Worm (Caenorhabditis elegans) whole organism, early embryonic: ENCODE data around the gene C25E10.8.

Experiments
- B0310.2 ChIP-seq: sonication (generic microtip); optimal IDR thresholded peaks from 2 replicates; lab custom pipeline; 2016; ENCODE audit warnings: mild to moderate bottlenecking, missing genetic modification characterization, missing compliant biosample characterization
- F13C5.2 ChIP-seq: sonication (generic microtip); optimal IDR thresholded peaks from 2 replicates; lab custom pipeline; 2017; ENCODE audit warnings: mild to moderate bottlenecking, missing genetic modification characterization, inconsistent platforms, missing compliant biosample characterization
- ama-1 ChIP-seq: fragments of 150-350 bp; optimal IDR thresholded peaks from 2 replicates; lab custom pipeline; 2014
- ceh-13 ChIP-seq: fragments of 200-800 bp; sonication (Bioruptor generic); optimal IDR thresholded peaks from 2 replicates; lab custom pipeline; 2018; ENCODE audit warnings: mild to moderate bottlenecking, missing genetic modification characterization, missing compliant biosample characterization
- ceh-36 ChIP-seq: sonication (generic microtip); optimal IDR thresholded peaks from 2 replicates; lab custom pipeline; 2016; ENCODE audit warnings: missing genetic modification characterization, inconsistent platforms, missing compliant biosample characterization
- flt-1 ChIP-seq: fragments of 200-800 bp; sonication (Bioruptor generic); IDR thresholded peaks from 2 replicates; pipeline ENCODE4 v1.3.6; 2022; ENCODE audit warnings: missing genetic modification characterization, missing compliant biosample characterization
- hmbx-1 ChIP-seq: sonication (generic microtip); optimal IDR thresholded peaks from 2 replicates; lab custom pipeline; 2016; ENCODE audit warnings: mild to moderate bottlenecking, missing genetic modification characterization, missing compliant biosample characterization
- hmg-4 ChIP-seq: fragments of 200-800 bp; sonication (Bioruptor generic); optimal IDR thresholded peaks from 2 replicates; lab custom pipeline; 2018; ENCODE audit warnings: mild to moderate bottlenecking, missing genetic modification characterization, missing compliant biosample characterization
- hnd-1 ChIP-seq: sonication (generic microtip); optimal IDR thresholded peaks from 2 replicates; lab custom pipeline; 2016; ENCODE audit warnings: missing genetic modification characterization, missing compliant biosample characterization
- pes-1 ChIP-seq: fragments of 200-800 bp; sonication (Bioruptor generic); IDR thresholded peaks from 2 replicates; pipeline ENCODE4 v1.3.6; 2022; ENCODE audit warnings: missing genetic modification reagents, missing genetic modification characterization, missing compliant biosample characterization
- tbx-11 ChIP-seq: fragments of 200-800 bp; sonication (Bioruptor generic); IDR thresholded peaks from 2 replicates; pipeline ENCODE4 v1.3.6; 2022; ENCODE audit warnings: missing genetic modification characterization, missing compliant biosample characterization
- tbx-37 ChIP-seq: fragments of 200-800 bp; sonication (Bioruptor generic); conservative IDR thresholded peaks from 2 replicates; pipeline ENCODE4 v1.3.6; 2022; ENCODE audit warnings: missing genetic modification reagents, missing genetic modification characterization, missing compliant biosample characterization
- tra-4 ChIP-seq: sonication (generic microtip); optimal IDR thresholded peaks from 2 replicates; lab custom pipeline; 2017; ENCODE audit warnings: missing genetic modification characterization, missing compliant biosample characterization

DNA sequence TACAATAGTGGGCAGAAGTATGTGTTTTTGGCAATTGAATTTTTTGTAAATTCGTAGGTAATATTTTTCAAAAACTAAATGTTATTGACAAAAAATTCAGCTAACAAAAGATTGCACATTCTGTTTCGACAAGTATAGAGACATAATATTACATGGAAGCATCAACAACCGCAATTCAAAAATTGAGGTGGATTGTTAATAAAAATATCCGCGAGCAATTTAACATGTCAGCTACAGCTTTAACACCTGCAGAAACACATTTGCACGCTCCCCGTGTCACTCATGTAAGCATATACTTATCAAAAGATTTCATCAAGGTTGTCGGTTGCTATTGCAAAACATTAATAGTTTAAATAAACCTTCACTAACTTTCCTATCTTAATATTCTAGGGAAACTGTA, 18.2 kb downstream of the C25E10.8 start, which contains the start of gene srsx-34:
- no peak for TF ChIP-seq ceh-13 (GFP tag; lab: Kevin White, UChicago)
- TF ChIP-seq hnd-1, result no peak
- TF ChIP-seq hmg-4, result no peak
- TF ChIP-seq pes-1, result no peak
- TF ChIP-seq hmbx-1 (tag; lab: Kevin White, UChicago), result no peak
- no peak for TF ChIP-seq flt-1 (GFP tag; lab: Robert Waterston, UW)
- no peak for TF ChIP-seq ama-1
- TF ChIP-seq B0310.2 (tag; lab: Kevin White, UChicago), result no peak
- no peak for TF ChIP-seq tbx-11 (GFP tag; lab: Robert Waterston, UW)
- TF ChIP-seq tbx-37 (GFP tag; lab: Robert Waterston, UW), result no peak
- no peak for TF ChIP-seq ceh-36 (tag; lab: Kevin White, UChicago)
- no peak for TF ChIP-seq F13C5.2 (tag; lab: Kevin White, UChicago)
- no peak for TF ChIP-seq tra-4
